Worm (Caenorhabditis elegans) whole organism, L4 larva: ENCODE results near the gene sma-5.
A peak's percentile ranks its signal among the peaks of the same experiment; 100 is the strongest.

Source experiments
- ceh-20 ChIP-seq: fragments of 200-800 bp; sonication (Bioruptor generic); IDR thresholded peaks from 2 replicates; pipeline ENCODE4 v1.3.6; 2022; ENCODE audit warnings: missing genetic modification reagents, missing genetic modification characterization, missing compliant biosample characterization
- ceh-28 ChIP-seq: fragments of 150-350 bp; optimal IDR thresholded peaks from 2 replicates; lab custom pipeline; 2014; ENCODE audit warnings: missing biosample characterization, missing genetic modification reagents, missing genetic modification characterization
- ceh-32 ChIP-seq: sonication (generic microtip); optimal IDR thresholded peaks from 2 replicates; lab custom pipeline; 2016; ENCODE audit warnings: mild to moderate bottlenecking, missing genetic modification characterization, missing compliant biosample characterization; ENCODE audit not compliant: poor library complexity
- daf-16 ChIP-seq, 3 experiments: sonication (generic microtip); optimal IDR thresholded peaks; 2 replicates each; lab custom pipeline; 2016 to 2017; ENCODE audit warnings: missing genetic modification characterization in 3 of 3, missing genetic modification reagents in 3 of 3, mild to moderate bottlenecking in 2 of 3, missing compliant biosample characterization in 2 of 3, missing biosample characterization in 1 of 3, moderate library complexity in 1 of 3
- dve-1 ChIP-seq: sonication (generic microtip); optimal IDR thresholded peaks from 2 replicates; lab custom pipeline; 2017; ENCODE audit warnings: antibody characterized with exemption, mild to moderate bottlenecking, missing genetic modification characterization, missing compliant biosample characterization; ENCODE audit not compliant: insufficient read depth
- fkh-10 ChIP-seq: fragments of 150-350 bp; optimal IDR thresholded peaks from 2 replicates; lab custom pipeline; 2014; ENCODE audit warnings: missing biosample characterization, missing genetic modification reagents, missing genetic modification characterization
- lin-1 ChIP-seq: fragments of 200-800 bp; sonication (Bioruptor generic); IDR thresholded peaks from 2 replicates; pipeline ENCODE4 v1.3.6; 2022; ENCODE audit warnings: missing genetic modification reagents, missing genetic modification characterization, missing compliant biosample characterization
- lin-29 ChIP-seq: fragments of 200-800 bp; sonication (Bioruptor generic); IDR thresholded peaks from 2 replicates; pipeline ENCODE4 v1.3.6; 2022; ENCODE audit warnings: missing genetic modification reagents, missing genetic modification characterization, missing compliant biosample characterization
- madf-5 ChIP-seq, 2 experiments: fragments of 200-800 bp; sonication (Bioruptor generic); IDR thresholded peaks; 2 replicates each; pipeline ENCODE4 v1.3.6; 2022; ENCODE audit warnings: missing compliant biosample characterization in 2 of 2, missing genetic modification characterization in 2 of 2
- mdl-1 ChIP-seq, 2 experiments: fragments of 150-350 bp in 1 of 2; sonication (generic microtip) in 1 of 2; optimal IDR thresholded peaks; 2 replicates each; lab custom pipeline; 2014 to 2017; ENCODE audit warnings: missing biosample characterization in 2 of 2, missing genetic modification characterization in 2 of 2
- rbr-2 ChIP-seq: sonication (generic microtip); optimal IDR thresholded peaks from 2 replicates; lab custom pipeline; 2016; ENCODE audit warnings: missing genotype, missing genetic modification characterization, missing compliant biosample characterization
- unc-62 ChIP-seq, 3 experiments: fragments of 150-350 bp in 1 of 3; sonication (generic microtip); optimal IDR thresholded peaks in 2 of 3; peaks in 1 of 3; 1 replicate in 1 of 3; 2 replicates in 2 of 3; lab custom pipeline; 2014 to 2017; ENCODE audit warnings: missing biosample characterization in 3 of 3, missing genetic modification characterization in 3 of 3, missing genetic modification reagents in 3 of 3, missing genotype in 1 of 3
- zfp-3 ChIP-seq: fragments of 200-800 bp; sonication (Bioruptor generic); conservative IDR thresholded peaks from 2 replicates; pipeline ENCODE4 v1.3.6; 2022; ENCODE audit warnings: missing genetic modification reagents, missing genetic modification characterization, missing compliant biosample characterization
- zip-2 ChIP-seq: fragments of 150-350 bp; optimal IDR thresholded peaks from 2 replicates; lab custom pipeline; 2014; ENCODE audit warnings: missing biosample characterization, missing genetic modification characterization

The sma-5 gene

ce11 chrX:11953229-11953628, 52.1 kb downstream of the sma-5 start, which contains the start of gene T08D10.4:
Gene T08D10.4, minus strand, starts transcription at chrX:11953329.
- TF ChIP-seq ceh-20 = no peak
- TF ChIP-seq ceh-32 (tag; lab: Kevin White, UChicago) = no peak
- TF ChIP-seq lin-1 (GFP tag; lab: Robert Waterston, UW) = no peak
- peak in 1 of 2 experiments; percentile 8 for TF ChIP-seq unc-62 (GFP tag; optimal IDR thresholded peaks at IDR 0.05 in 1 of 2; lab: Kevin White, UChicago)
- no peak for TF ChIP-seq unc-62 (tag; optimal IDR thresholded peaks at IDR 0.05; lab: Kevin White, UChicago)
- TF ChIP-seq, all 104 proteins: peak for 1

DNA sequence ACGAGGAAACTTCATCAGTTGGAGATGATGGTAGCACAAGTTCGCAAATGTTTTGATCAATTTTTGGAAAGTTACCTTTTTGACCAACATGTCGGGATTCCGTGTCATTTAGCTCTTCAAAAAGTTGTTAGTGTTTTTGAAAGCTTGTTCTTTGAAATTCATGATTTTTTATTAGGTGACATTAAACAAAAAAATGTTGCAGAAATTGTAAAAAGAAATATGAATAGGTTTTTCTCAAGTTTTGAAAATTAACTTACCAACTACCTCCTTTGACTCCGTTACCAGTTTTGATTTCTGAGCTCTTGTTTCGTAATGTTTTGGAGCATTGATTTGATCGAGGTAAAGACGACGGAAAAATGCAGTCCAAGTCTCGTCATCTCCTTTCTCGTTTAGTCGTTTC, 53.2 kb downstream of the sma-5 start:
- TF ChIP-seq ceh-20 = no peak
- TF ChIP-seq unc-62 (GFP tag; optimal IDR thresholded peaks at IDR 0.05 in 1 of 2; lab: Kevin White, UChicago) = peak in 1 of 2 experiments; percentile 94
- TF ChIP-seq unc-62 (tag; optimal IDR thresholded peaks at IDR 0.05; lab: Kevin White, UChicago) = no peak
- TF ChIP-seq fkh-10 = no peak
- TF ChIP-seq ceh-28 (tag; lab: Kevin White, UChicago) = no peak
- no peak for TF ChIP-seq zip-2 (tag; lab: Kevin White, UChicago)
- no peak for TF ChIP-seq lin-29 (GFP tag; lab: Robert Waterston, UW)

ce11 chrX:11948184-11948894, 57.0 kb downstream of the sma-5 start, which contains the start of gene lsd-1:
Gene lsd-1, plus strand, starts transcription at chrX:11948844.
- TF ChIP-seq madf-5 (GFP tag; IDR thresholded peaks at IDR 0.05; lab: Robert Waterston, UW) (no peak), zfp-3 (GFP tag; lab: Robert Waterston, UW) (no peak), rbr-2 (tag; lab: Kevin White, UChicago) (peak; percentile 28), ceh-28 (tag; lab: Kevin White, UChicago) (no peak), unc-62 (GFP tag; optimal IDR thresholded peaks at IDR 0.05 in 1 of 2; lab: Kevin White, UChicago) (peak in 1 of 2 experiments; percentile 76), unc-62 (tag; optimal IDR thresholded peaks at IDR 0.05; lab: Kevin White, UChicago) (no peak), daf-16 (GFP tag; optimal IDR thresholded peaks at IDR 0.05; lab: Kevin White, UChicago) (no peak), daf-16 (tag; optimal IDR thresholded peaks at IDR 0.05; lab: Kevin White, UChicago) (peak; percentile 39), mdl-1 (tag; optimal IDR thresholded peaks at IDR 0.05; lab: Kevin White, UChicago) (no peak), dve-1 (tag; lab: Kevin White, UChicago) (peak; percentile 42)
